Worm (Caenorhabditis elegans) whole organism, midembryonic: ENCODE results near the gene F12E12.1.

ENCODE experiments used
- T22C8.4 ChIP-seq: fragments of 200-800 bp; sonication (Bioruptor generic); IDR thresholded peaks from 2 replicates; pipeline ENCODE4 v1.3.6; 2022; ENCODE audit warnings: missing genetic modification characterization, missing compliant biosample characterization
- cog-1 ChIP-seq: sonication (generic microtip); optimal IDR thresholded peaks from 2 replicates; lab custom pipeline; 2016; ENCODE audit warnings: missing genetic modification characterization, missing compliant biosample characterization
- flt-1 ChIP-seq: fragments of 200-800 bp; sonication (Bioruptor generic); IDR thresholded peaks from 2 replicates; pipeline ENCODE4 v1.3.6; 2022; ENCODE audit warnings: missing genetic modification characterization, missing compliant biosample characterization
- med-1 ChIP-seq: sonication (generic microtip); optimal IDR thresholded peaks from 2 replicates; lab custom pipeline; 2017; ENCODE audit warnings: missing genetic modification characterization, mild to moderate bottlenecking, missing compliant biosample characterization, antibody characterized with exemption, missing genetic modification reagents; ENCODE audit not compliant: insufficient read depth
- ref-1 ChIP-seq: fragments of 200-800 bp; sonication (Bioruptor generic); conservative IDR thresholded peaks from 2 replicates; pipeline ENCODE4 v1.3.6; 2022; ENCODE audit warnings: missing genetic modification reagents, missing genetic modification characterization, missing compliant biosample characterization
- tab-1 ChIP-seq: fragments of 200-800 bp; sonication (Bioruptor generic); IDR thresholded peaks from 2 replicates; pipeline ENCODE4 v1.3.6; 2022; ENCODE audit warnings: missing genetic modification characterization, missing compliant biosample characterization
- ztf-23 ChIP-seq: fragments of 200-800 bp; sonication (Bioruptor generic); IDR thresholded peaks from 2 replicates; pipeline ENCODE4 v1.3.6; 2022; ENCODE audit warnings: missing genetic modification reagents, missing genetic modification characterization, missing compliant biosample characterization
- ztf-29 ChIP-seq: fragments of 200-800 bp; sonication (Bioruptor generic); IDR thresholded peaks from 2 replicates; pipeline ENCODE4 v1.3.6; 2022; ENCODE audit warnings: missing genetic modification reagents, missing genetic modification characterization, missing compliant biosample characterization

DNA sequence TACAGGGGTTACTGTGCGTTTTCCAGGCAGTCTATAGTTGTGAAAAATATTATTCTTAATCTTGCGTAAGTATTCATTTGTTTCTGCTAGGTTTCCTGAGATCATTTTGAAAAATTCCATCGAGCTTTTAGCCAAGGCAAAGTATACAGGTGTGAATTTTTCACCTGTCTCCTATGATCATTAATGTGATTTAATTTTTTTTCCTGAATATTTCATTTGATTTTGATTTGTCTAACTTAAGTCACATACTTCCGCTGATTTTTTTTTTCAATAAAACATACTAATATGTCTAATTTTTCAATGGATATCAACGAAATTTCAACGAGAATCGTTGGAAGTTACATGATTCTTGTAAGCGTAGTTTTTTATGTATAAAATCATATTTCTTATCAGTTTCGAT lies 36.4 kb upstream of the F12E12.1 start, which contains the start of gene srx-108:
- TF ChIP-seq T22C8.4 (GFP tag; lab: Robert Waterston, UW) = no peak
- no peak for TF ChIP-seq tab-1
- TF ChIP-seq cog-1 (tag; lab: Kevin White, UChicago) = no peak
- no peak for TF ChIP-seq ztf-29
- no peak for TF ChIP-seq ztf-23 (GFP tag; lab: Robert Waterston, UW)
- TF ChIP-seq ref-1 (GFP tag; lab: Robert Waterston, UW) = no peak
- no peak for TF ChIP-seq med-1 (GFP tag; lab: Kevin White, UChicago)
- TF ChIP-seq flt-1 = no peak
